Fruit fly (Drosophila melanogaster) Kc167 (cell line): Measurements from ENCODE around the gene CG43925.

ENCODE experiments used
- Myc ChIP-seq: fragments of >200 bp; optimal IDR thresholded peaks from 2 replicates; lab custom pipeline; 2017; ENCODE audit warnings: missing external identifiers
- h ChIP-seq: fragments of >200 bp; optimal IDR thresholded peaks from 3 replicates; lab custom pipeline; 2018; ENCODE audit warnings: missing external identifiers
- psq ChIP-seq: fragments of >200 bp; optimal IDR thresholded peaks from 2 replicates; lab custom pipeline; 2017; ENCODE audit warnings: missing external identifiers

DNA sequence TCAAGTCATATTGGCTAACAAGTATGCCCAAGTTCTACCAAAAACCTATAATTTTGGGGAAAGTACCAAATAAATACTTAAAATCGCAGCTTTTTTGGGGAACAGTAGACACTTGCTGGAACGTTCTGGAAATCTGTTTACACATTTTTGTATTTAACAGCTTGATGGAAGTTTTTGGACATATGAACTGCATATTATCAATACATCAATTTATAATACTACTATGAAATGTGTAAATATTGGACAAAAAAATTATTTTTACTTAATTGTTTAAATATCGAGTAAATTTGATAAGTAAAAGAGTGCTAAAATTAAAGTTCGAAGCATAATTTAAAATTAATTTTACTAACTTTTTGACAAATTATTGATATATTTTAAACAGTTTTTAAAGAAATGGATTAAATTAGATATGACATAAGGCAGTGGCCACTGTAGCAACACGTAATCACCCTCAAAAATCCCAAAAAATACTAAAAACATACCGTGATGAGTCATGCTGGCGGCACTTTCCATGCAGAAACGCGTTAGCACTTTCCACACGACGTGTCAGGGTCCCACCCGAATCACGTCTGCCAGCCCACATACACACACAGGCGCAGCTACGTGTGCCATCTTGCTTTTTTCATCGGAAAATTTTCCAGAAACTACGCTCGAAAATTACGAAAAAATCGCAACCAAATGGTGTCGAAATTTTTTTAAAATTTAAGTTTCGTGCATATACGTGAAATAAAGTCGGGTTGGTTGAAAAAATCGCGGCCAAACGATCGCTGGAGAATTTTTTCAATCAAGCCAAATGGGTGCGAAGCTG, 11.0 kb upstream of the CG43925 start, which contains the start of gene Sirt1:
- TF ChIP-seq h (lab: Kevin White, UChicago) (no peak), Myc (lab: Kevin White, UChicago) (no peak), psq (lab: Kevin White, UChicago) (no peak)
